Worm (Caenorhabditis elegans) whole organism, late embryonic: Measurements from ENCODE around the gene C09H5.7.

ENCODE experiments used
- dmd-4 ChIP-seq: sonication (generic microtip); optimal IDR thresholded peaks from 2 replicates; lab custom pipeline; 2016; ENCODE audit warnings: borderline replicate concordance, missing genetic modification characterization, missing compliant biosample characterization
- dve-1 ChIP-seq: sonication (generic microtip); optimal IDR thresholded peaks from 2 replicates; lab custom pipeline; 2017; ENCODE audit warnings: antibody characterized with exemption, mild to moderate bottlenecking, missing genetic modification characterization, missing compliant biosample characterization
- fkh-10 ChIP-seq: fragments of 150-350 bp; optimal IDR thresholded peaks from 2 replicates; lab custom pipeline; 2014; ENCODE audit warnings: missing biosample characterization, missing genetic modification reagents, missing genetic modification characterization
- gmeb-2 ChIP-seq: sonication (generic microtip); optimal IDR thresholded peaks from 2 replicates; lab custom pipeline; 2016; ENCODE audit warnings: missing genetic modification characterization, inconsistent platforms, missing compliant biosample characterization
- nhr-11 ChIP-seq: fragments of 150-350 bp; optimal IDR thresholded peaks from 2 replicates; lab custom pipeline; 2014; ENCODE audit warnings: missing biosample characterization, missing genetic modification characterization
- nhr-232 ChIP-seq: sonication (generic microtip); optimal IDR thresholded peaks from 2 replicates; lab custom pipeline; 2016; ENCODE audit warnings: missing genetic modification characterization, missing compliant biosample characterization
- pha-2 ChIP-seq: sonication (generic microtip); optimal IDR thresholded peaks from 2 replicates; lab custom pipeline; 2017; ENCODE audit warnings: mild to moderate bottlenecking, missing genetic modification characterization, missing compliant biosample characterization
- ref-2 ChIP-seq: sonication (generic microtip); optimal IDR thresholded peaks from 2 replicates; lab custom pipeline; 2016; ENCODE audit warnings: missing genetic modification characterization, missing compliant biosample characterization
- unc-3 ChIP-seq, 2 experiments: fragments of 200-800 bp in 1 of 2; sonication (Bioruptor generic) in 1 of 2; sonication (generic microtip) in 1 of 2; conservative IDR thresholded peaks in 1 of 2; optimal IDR thresholded peaks in 1 of 2; 2 replicates each; pipeline versions ENCODE4 v1.3.6 to Lab custom; 2016 to 2022; ENCODE audit warnings: missing compliant biosample characterization in 2 of 2, missing genetic modification characterization in 2 of 2, missing genetic modification reagents in 1 of 2

DNA sequence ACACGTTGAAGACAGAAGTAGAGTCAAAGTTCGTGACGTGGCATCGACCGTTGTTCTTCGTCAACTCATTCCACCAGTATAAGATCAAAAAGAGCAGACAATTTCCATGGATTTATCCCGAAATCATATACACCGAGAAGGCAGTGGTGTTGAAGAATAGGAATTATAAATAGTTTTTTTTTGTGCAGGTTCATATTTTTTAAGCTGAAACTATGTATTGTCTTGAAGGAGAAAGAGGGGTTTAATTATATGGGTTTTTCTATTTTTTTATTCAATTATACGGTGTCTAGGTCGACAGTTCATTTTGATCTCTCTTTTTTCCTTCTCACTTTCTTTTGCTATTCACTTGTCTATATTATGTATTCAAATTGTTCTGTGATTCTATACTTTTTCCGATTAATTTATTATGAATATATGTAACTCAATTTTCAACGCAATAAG lies 45.9 kb downstream of the C09H5.7 start:
- TF ChIP-seq fkh-10 (GFP tag; lab: Kevin White, UChicago) (no peak), dve-1 (tag; lab: Kevin White, UChicago) (no peak), pha-2 (no peak), ref-2 (tag; lab: Kevin White, UChicago) (no peak), nhr-11 (tag; lab: Kevin White, UChicago) (no peak), nhr-232 (no peak), unc-3 (GFP tag; conservative IDR thresholded peaks at IDR 0.05; lab: Robert Waterston, UW) (no peak), unc-3 (tag; optimal IDR thresholded peaks at IDR 0.05; lab: Kevin White, UChicago) (no peak), dmd-4 (tag; lab: Kevin White, UChicago) (no peak), gmeb-2 (tag; lab: Kevin White, UChicago) (peak; percentile 19)
